Worm (Caenorhabditis elegans) whole organism, L1 larva: ENCODE results near the gene C35C5.8.

Experiments
- C34B4.2 ChIP-seq: sonication (generic microtip); optimal IDR thresholded peaks from 2 replicates; lab custom pipeline; 2017; ENCODE audit warnings: mild to moderate bottlenecking, missing genetic modification characterization, missing compliant biosample characterization
- alr-1 ChIP-seq: fragments of 200-800 bp; sonication (Bioruptor generic); optimal IDR thresholded peaks from 2 replicates; lab custom pipeline; 2018; ENCODE audit warnings: borderline replicate concordance, mild to moderate bottlenecking, missing genetic modification characterization, missing compliant biosample characterization
- aly-2 ChIP-seq: fragments of 150-350 bp; optimal IDR thresholded peaks from 2 replicates; lab custom pipeline; 2014; ENCODE audit warnings: missing biosample characterization, missing genetic modification characterization
- blmp-1 ChIP-seq: fragments of 150-350 bp; optimal IDR thresholded peaks from 2 replicates; lab custom pipeline; 2014; ENCODE audit warnings: missing biosample characterization, missing genetic modification characterization
- ceh-88 ChIP-seq: fragments of 200-800 bp; sonication (Bioruptor generic); IDR thresholded peaks from 2 replicates; pipeline ENCODE4 v1.3.6; 2022; ENCODE audit warnings: missing genetic modification characterization, missing compliant biosample characterization
- ces-1 ChIP-seq: fragments of 150-350 bp; optimal IDR thresholded peaks from 2 replicates; lab custom pipeline; 2014; ENCODE audit warnings: missing biosample characterization, missing genetic modification reagents, missing genetic modification characterization
- dsc-1 ChIP-seq: sonication (generic microtip); optimal IDR thresholded peaks from 2 replicates; lab custom pipeline; 2016; ENCODE audit warnings: mild to moderate bottlenecking, missing genetic modification characterization, missing compliant biosample characterization
- ets-5 ChIP-seq: fragments of 200-800 bp; sonication (Bioruptor generic); IDR thresholded peaks from 2 replicates; pipeline ENCODE4 v1.3.6; 2022; ENCODE audit warnings: missing genetic modification characterization, missing compliant biosample characterization
- fkh-10 ChIP-seq: sonication (generic microtip); optimal IDR thresholded peaks from 2 replicates; lab custom pipeline; 2017; ENCODE audit warnings: missing biosample characterization, missing genetic modification reagents, missing genetic modification characterization
- fkh-4 ChIP-seq: sonication (generic microtip); optimal IDR thresholded peaks from 2 replicates; lab custom pipeline; 2016; ENCODE audit warnings: missing compliant biosample characterization, missing genetic modification characterization, borderline replicate concordance
- hlh-17 ChIP-seq: fragments of 200-800 bp; sonication (Bioruptor generic); optimal IDR thresholded peaks from 2 replicates; lab custom pipeline; 2018; ENCODE audit warnings: missing genetic modification characterization, mild to moderate bottlenecking, missing compliant biosample characterization, moderate library complexity, borderline replicate concordance
- hlh-4 ChIP-seq: sonication (generic microtip); optimal IDR thresholded peaks from 2 replicates; lab custom pipeline; 2016; ENCODE audit warnings: mild to moderate bottlenecking, missing genetic modification characterization, missing compliant biosample characterization
- irx-1 ChIP-seq: sonication (generic microtip); optimal IDR thresholded peaks from 2 replicates; lab custom pipeline; 2016; ENCODE audit warnings: missing genetic modification characterization, missing compliant biosample characterization
- isw-1 ChIP-seq: fragments of 200-800 bp; sonication (Bioruptor generic); IDR thresholded peaks from 2 replicates; pipeline ENCODE4 v1.3.6; 2022; ENCODE audit warnings: missing genetic modification characterization, missing compliant biosample characterization
- jun-1 ChIP-seq: fragments of 150-350 bp; optimal IDR thresholded peaks from 2 replicates; lab custom pipeline; 2014; ENCODE audit warnings: missing biosample characterization, missing genetic modification reagents, missing genetic modification characterization
- lin-13 ChIP-seq: fragments of 150-350 bp; optimal IDR thresholded peaks from 2 replicates; lab custom pipeline; 2014; ENCODE audit warnings: missing biosample characterization, missing genetic modification reagents, missing genetic modification characterization
- lin-14 ChIP-seq: fragments of 200-800 bp; sonication (Bioruptor generic); optimal IDR thresholded peaks from 2 replicates; lab custom pipeline; 2018; ENCODE audit warnings: mild to moderate bottlenecking, missing genetic modification characterization, moderate library complexity, missing compliant biosample characterization
- lir-3 ChIP-seq: sonication (generic microtip); optimal IDR thresholded peaks from 2 replicates; lab custom pipeline; 2016; ENCODE audit warnings: mild to moderate bottlenecking, missing genetic modification characterization, moderate library complexity, missing compliant biosample characterization; ENCODE audit not compliant: poor library complexity
- lsy-2 ChIP-seq, 2 experiments: fragments of 150-350 bp; optimal IDR thresholded peaks; 2 replicates each; lab custom pipeline; 2014; ENCODE audit warnings: missing biosample characterization in 2 of 2, missing genetic modification characterization in 2 of 2
- mab-9 ChIP-seq: fragments of 200-800 bp; sonication (Bioruptor generic); IDR thresholded peaks from 2 replicates; pipeline ENCODE4 v1.3.6; 2022; ENCODE audit warnings: missing genetic modification reagents, missing genetic modification characterization, missing compliant biosample characterization
- mep-1 ChIP-seq: fragments of 150-350 bp; optimal IDR thresholded peaks from 2 replicates; lab custom pipeline; 2014; ENCODE audit warnings: missing biosample characterization, missing genetic modification characterization
- nhr-11 ChIP-seq: fragments of 150-350 bp; optimal IDR thresholded peaks from 2 replicates; lab custom pipeline; 2014; ENCODE audit warnings: missing biosample characterization, missing genetic modification characterization
- nhr-19 ChIP-seq: fragments of 200-800 bp; sonication (Bioruptor generic); conservative IDR thresholded peaks from 2 replicates; pipeline ENCODE4 v1.3.6; 2022; ENCODE audit warnings: missing genetic modification characterization, missing compliant biosample characterization
- nhr-20 ChIP-seq: sonication (generic microtip); optimal IDR thresholded peaks from 2 replicates; lab custom pipeline; 2016; ENCODE audit warnings: mild to moderate bottlenecking, missing genetic modification characterization, missing compliant biosample characterization
- nhr-47 ChIP-seq: sonication (generic microtip); optimal IDR thresholded peaks from 2 replicates; lab custom pipeline; 2016; ENCODE audit warnings: mild to moderate bottlenecking, missing genetic modification characterization, moderate library complexity, missing compliant biosample characterization
- nhr-77 ChIP-seq: fragments of 150-350 bp; optimal IDR thresholded peaks from 2 replicates; lab custom pipeline; 2014; ENCODE audit warnings: missing biosample characterization, missing genetic modification characterization
- nhr-85 ChIP-seq: sonication (generic microtip); peaks from one replicate; lab custom pipeline; 2016; ENCODE audit warnings: missing genetic modification characterization, inconsistent platforms, missing compliant biosample characterization
- pag-3 ChIP-seq: sonication (generic microtip); optimal IDR thresholded peaks from 2 replicates; lab custom pipeline; 2017; ENCODE audit warnings: missing genetic modification characterization, mild to moderate bottlenecking, missing compliant biosample characterization, antibody characterized with exemption, borderline replicate concordance; ENCODE audit not compliant: insufficient read depth
- pax-3 ChIP-seq: fragments of 200-800 bp; sonication (Bioruptor generic); optimal IDR thresholded peaks from 2 replicates; lab custom pipeline; 2018; ENCODE audit warnings: mild to moderate bottlenecking, missing genetic modification characterization, moderate library complexity, missing compliant biosample characterization
- rnt-1 ChIP-seq: sonication (generic microtip); optimal IDR thresholded peaks from 2 replicates; lab custom pipeline; 2016; ENCODE audit warnings: mild to moderate bottlenecking, missing genetic modification characterization, moderate library complexity, missing compliant biosample characterization
- swsn-7 ChIP-seq: sonication (generic microtip); optimal IDR thresholded peaks from 2 replicates; lab custom pipeline; 2016; ENCODE audit warnings: missing genetic modification characterization, missing compliant biosample characterization
- tbx-2 ChIP-seq: sonication (generic microtip); optimal IDR thresholded peaks from 2 replicates; lab custom pipeline; 2016; ENCODE audit warnings: missing genetic modification characterization, missing compliant biosample characterization
- unc-130 ChIP-seq: fragments of 150-350 bp; optimal IDR thresholded peaks from 2 replicates; lab custom pipeline; 2017; ENCODE audit warnings: missing biosample characterization, missing genetic modification characterization, inconsistent platforms
- unc-62 ChIP-seq: fragments of 150-350 bp; optimal IDR thresholded peaks from 2 replicates; lab custom pipeline; 2014; ENCODE audit warnings: missing biosample characterization, missing genetic modification reagents, missing genetic modification characterization
- unc-86 ChIP-seq: sonication (generic microtip); optimal IDR thresholded peaks from 2 replicates; lab custom pipeline; 2016; ENCODE audit warnings: missing genetic modification characterization, missing compliant biosample characterization
- xbp-1 ChIP-seq: sonication (generic microtip); optimal IDR thresholded peaks from 2 replicates; lab custom pipeline; 2016; ENCODE audit warnings: missing genetic modification characterization, missing compliant biosample characterization
- zag-1 ChIP-seq: fragments of 150-350 bp; optimal IDR thresholded peaks from 2 replicates; lab custom pipeline; 2014; ENCODE audit warnings: missing biosample characterization, missing genetic modification characterization
- ztf-4 ChIP-seq: fragments of 150-350 bp; optimal IDR thresholded peaks from 2 replicates; lab custom pipeline; 2014; ENCODE audit warnings: missing biosample characterization, missing genetic modification characterization

C35C5.8 gene

DNA sequence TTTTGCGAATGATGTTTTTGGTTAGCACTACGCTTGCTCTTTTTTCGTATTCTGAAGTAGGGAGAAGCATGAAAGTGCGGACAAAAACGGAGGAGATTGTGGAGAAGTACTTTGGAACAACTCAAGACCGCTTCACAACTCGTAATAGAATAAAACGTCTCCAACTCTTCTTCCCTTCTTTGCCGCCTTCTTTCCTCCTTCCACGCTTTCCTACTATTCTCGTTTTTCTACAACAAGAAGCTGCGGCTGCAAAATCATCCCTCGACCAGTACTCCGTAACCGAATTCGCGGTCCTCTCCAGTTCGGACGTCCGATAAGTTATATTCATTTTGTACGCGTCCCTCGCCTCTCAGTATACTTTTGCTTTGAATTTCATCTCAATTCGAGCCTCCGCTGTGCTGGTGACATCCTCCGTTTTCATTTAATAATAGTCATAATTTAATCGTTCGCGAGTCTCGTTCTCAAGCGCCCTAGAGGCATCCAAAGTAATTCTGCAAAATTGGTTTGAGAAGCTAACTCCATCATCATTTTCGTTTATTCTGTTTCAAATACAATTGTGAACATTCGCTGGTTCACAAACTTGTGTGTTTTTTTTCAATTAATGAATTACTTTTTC is 36.5 kb downstream of the C35C5.8 start:
- TF ChIP-seq lin-14 (GFP tag; lab: Kevin White, UChicago), result peak; percentile 68
- no peak for TF ChIP-seq lin-13 (GFP tag; lab: Kevin White, UChicago)
- TF ChIP-seq lsy-2 (tag; optimal IDR thresholded peaks at IDR 0.05; lab: Kevin White, UChicago), result no peak
- TF ChIP-seq fkh-10, result peak; percentile 53
- TF ChIP-seq jun-1 (tag; lab: Kevin White, UChicago), result no peak
- no peak for TF ChIP-seq nhr-11 (tag; lab: Kevin White, UChicago)
- TF ChIP-seq xbp-1, result no peak
- no peak for TF ChIP-seq lir-3 (tag; lab: Kevin White, UChicago)
- TF ChIP-seq ces-1 (GFP tag; lab: Kevin White, UChicago), result peak; percentile 56
- TF ChIP-seq, all 84 proteins: peak for 3

DNA sequence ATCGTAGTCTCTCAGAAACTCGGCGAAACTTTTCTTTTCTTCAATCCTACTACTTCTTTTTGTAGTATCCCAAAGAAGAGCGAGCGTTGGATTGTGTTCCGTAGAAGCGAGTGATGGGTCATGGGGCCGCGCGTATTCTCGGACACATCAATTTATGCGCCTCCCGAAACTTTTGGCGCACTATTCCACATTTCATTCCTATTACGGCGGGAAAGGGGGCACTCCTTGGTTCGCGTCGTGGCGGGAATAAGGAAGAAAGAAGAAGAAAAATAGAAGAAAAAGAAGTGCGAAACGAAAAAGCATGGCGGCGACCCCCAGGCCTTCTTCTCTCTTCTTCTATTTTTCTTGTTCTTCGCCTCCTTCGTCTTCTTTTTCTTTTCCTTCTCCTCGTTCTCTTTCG is 38.3 kb downstream of the C35C5.8 start:
- TF ChIP-seq isw-1 (peak; percentile 9; the same call in 1 of the 2 replicates), nhr-85 (tag; lab: Kevin White, UChicago) (no peak), zag-1 (tag; lab: Kevin White, UChicago) (no peak), hlh-17 (no peak), tbx-2 (no peak), fkh-10 (peak; percentile 19), irx-1 (tag; lab: Kevin White, UChicago) (no peak), unc-62 (GFP tag; lab: Kevin White, UChicago) (no peak), ztf-4 (tag; lab: Kevin White, UChicago) (no peak), unc-86 (tag; lab: Kevin White, UChicago) (no peak), rnt-1 (tag; lab: Kevin White, UChicago) (no peak), nhr-19 (no peak), lin-14 (GFP tag; lab: Kevin White, UChicago) (peak; percentile 80), nhr-77 (no peak), unc-130 (no peak), dsc-1 (tag; lab: Kevin White, UChicago) (no peak), nhr-20 (tag; lab: Kevin White, UChicago) (no peak), hlh-4 (no peak), xbp-1 (no peak)

DNA sequence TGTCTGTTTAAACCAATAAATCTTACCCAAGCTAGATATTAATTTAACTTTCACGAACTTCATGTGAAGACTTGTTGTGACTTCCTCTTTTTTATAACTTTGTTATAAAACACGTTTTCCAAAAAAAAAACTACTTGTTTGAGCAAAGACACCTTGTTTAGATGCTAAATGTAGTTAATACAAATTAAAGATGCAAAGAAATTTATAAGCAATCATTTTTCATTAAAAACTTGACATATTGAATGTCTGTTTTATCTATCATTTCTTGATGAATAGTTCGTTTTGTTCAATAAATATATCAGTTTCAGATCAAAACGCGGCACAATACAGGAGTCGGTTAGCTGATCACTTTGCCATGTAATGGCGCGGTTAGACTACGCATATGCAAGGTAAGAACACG is 38.8 kb downstream of the C35C5.8 start, which contains the start of gene frm-3:
TSS of gene frm-3 (plus strand) at position 301 of the 400 bp plus-strand sequence.
- no peak for TF ChIP-seq nhr-47 (tag; lab: Kevin White, UChicago)
- no peak for TF ChIP-seq ets-5 (GFP tag; lab: Robert Waterston, UW)
- TF ChIP-seq mab-9 (GFP tag; lab: Robert Waterston, UW), result no peak
- no peak for TF ChIP-seq isw-1
- TF ChIP-seq pax-3 (tag; lab: Kevin White, UChicago), result no peak
- no peak for TF ChIP-seq blmp-1
- no peak for TF ChIP-seq swsn-7 (tag; lab: Kevin White, UChicago)
- no peak for TF ChIP-seq C34B4.2 (tag; lab: Kevin White, UChicago)
- TF ChIP-seq aly-2, result no peak
- TF ChIP-seq fkh-4 (tag; lab: Kevin White, UChicago), result no peak
- no peak for TF ChIP-seq ces-1 (GFP tag; lab: Kevin White, UChicago)
- TF ChIP-seq ceh-88 (GFP tag; lab: Robert Waterston, UW), result no peak
- TF ChIP-seq lin-14 (GFP tag; lab: Kevin White, UChicago), result no peak
- no peak for TF ChIP-seq lir-3 (tag; lab: Kevin White, UChicago)
- TF ChIP-seq pag-3, result no peak
- TF ChIP-seq rnt-1 (tag; lab: Kevin White, UChicago), result no peak
- TF ChIP-seq alr-1 (tag; lab: Kevin White, UChicago), result no peak
- no peak for TF ChIP-seq mep-1
